Worm (Caenorhabditis elegans) whole organism, midembryonic: Measurements from ENCODE around the gene F36H5.10.

ENCODE experiments used
- T22C8.4 ChIP-seq: fragments of 200-800 bp; sonication (Bioruptor generic); IDR thresholded peaks from 2 replicates; pipeline ENCODE4 v1.3.6; 2022; ENCODE audit warnings: missing genetic modification characterization, missing compliant biosample characterization
- cog-1 ChIP-seq: sonication (generic microtip); optimal IDR thresholded peaks from 2 replicates; lab custom pipeline; 2016; ENCODE audit warnings: missing genetic modification characterization, missing compliant biosample characterization
- flt-1 ChIP-seq: fragments of 200-800 bp; sonication (Bioruptor generic); IDR thresholded peaks from 2 replicates; pipeline ENCODE4 v1.3.6; 2022; ENCODE audit warnings: missing genetic modification characterization, missing compliant biosample characterization
- med-1 ChIP-seq: sonication (generic microtip); optimal IDR thresholded peaks from 2 replicates; lab custom pipeline; 2017; ENCODE audit warnings: missing genetic modification characterization, mild to moderate bottlenecking, missing compliant biosample characterization, antibody characterized with exemption, missing genetic modification reagents; ENCODE audit not compliant: insufficient read depth
- ref-1 ChIP-seq: fragments of 200-800 bp; sonication (Bioruptor generic); conservative IDR thresholded peaks from 2 replicates; pipeline ENCODE4 v1.3.6; 2022; ENCODE audit warnings: missing genetic modification reagents, missing genetic modification characterization, missing compliant biosample characterization
- tab-1 ChIP-seq: fragments of 200-800 bp; sonication (Bioruptor generic); IDR thresholded peaks from 2 replicates; pipeline ENCODE4 v1.3.6; 2022; ENCODE audit warnings: missing genetic modification characterization, missing compliant biosample characterization
- ztf-23 ChIP-seq: fragments of 200-800 bp; sonication (Bioruptor generic); IDR thresholded peaks from 2 replicates; pipeline ENCODE4 v1.3.6; 2022; ENCODE audit warnings: missing genetic modification reagents, missing genetic modification characterization, missing compliant biosample characterization
- ztf-29 ChIP-seq: fragments of 200-800 bp; sonication (Bioruptor generic); IDR thresholded peaks from 2 replicates; pipeline ENCODE4 v1.3.6; 2022; ENCODE audit warnings: missing genetic modification reagents, missing genetic modification characterization, missing compliant biosample characterization

ce11 chrII:1731932-1732331 lies 25.2 kb upstream of the F36H5.10 start, which contains the start of gene ceh-82:
- TF ChIP-seq flt-1: no peak
- no peak for TF ChIP-seq med-1 (GFP tag; lab: Kevin White, UChicago)
- no peak for TF ChIP-seq ztf-29 (GFP tag; lab: Robert Waterston, UW)
- TF ChIP-seq ref-1: no peak
- no peak for TF ChIP-seq tab-1 (GFP tag; lab: Robert Waterston, UW)
- TF ChIP-seq ztf-23 (GFP tag; lab: Robert Waterston, UW): no peak
- no peak for TF ChIP-seq T22C8.4 (GFP tag; lab: Robert Waterston, UW)
- no peak for TF ChIP-seq cog-1 (tag; lab: Kevin White, UChicago)
